Worm (Caenorhabditis elegans): ENCODE measurements around the gene ltd-1.

ce11 chrII:8129495-8130010 lies 37.0 kb upstream of the ltd-1 start, which contains the start of gene ulp-4:
- TF ChIP-seq snpc-4 (tag; optimal IDR thresholded peaks at IDR 0.05) (no peak), ctbp-1 (GFP tag; IDR thresholded peaks at IDR 0.05) (no peak), egl-43 (GFP tag; IDR thresholded peaks at IDR 0.05) (no peak), ztf-11 (tag; optimal IDR thresholded peaks at IDR 0.05) (no peak)
